Worm (Caenorhabditis elegans) whole organism, young adult: ENCODE results near the gene srw-109.

Source experiments
- B0336.3 ChIP-seq: fragments of 200-800 bp; sonication (Bioruptor generic); IDR thresholded peaks from 2 replicates; pipeline ENCODE4 v1.3.6; 2022; ENCODE audit warnings: missing genetic modification characterization, missing compliant biosample characterization
- C06A6.2 ChIP-seq: fragments of 200-800 bp; sonication (Bioruptor generic); conservative IDR thresholded peaks from 2 replicates; pipeline ENCODE4 v1.3.6; 2022; ENCODE audit warnings: missing genetic modification characterization, missing compliant biosample characterization
- F22D6.2 ChIP-seq: sonication (generic microtip); optimal IDR thresholded peaks from 2 replicates; lab custom pipeline; 2016; ENCODE audit warnings: mild to moderate bottlenecking, missing genetic modification characterization, missing compliant biosample characterization
- F23B12.7 ChIP-seq: sonication (generic microtip); optimal IDR thresholded peaks from 2 replicates; lab custom pipeline; 2017; ENCODE audit warnings: missing genetic modification characterization, mild to moderate bottlenecking, missing compliant biosample characterization, antibody characterized with exemption, moderate library complexity; ENCODE audit not compliant: insufficient read depth
- F33H1.4 ChIP-seq: fragments of 200-800 bp; sonication (Bioruptor generic); IDR thresholded peaks from 2 replicates; pipeline ENCODE4 v1.3.6; 2022; ENCODE audit warnings: missing genetic modification reagents, missing genetic modification characterization, missing compliant biosample characterization
- F37B4.10 ChIP-seq: fragments of 200-800 bp; sonication (Bioruptor generic); IDR thresholded peaks from 2 replicates; pipeline ENCODE4 v1.3.6; 2022; ENCODE audit warnings: missing genetic modification characterization, missing compliant biosample characterization
- K12H6.12 ChIP-seq: fragments of 200-800 bp; sonication (Bioruptor generic); optimal IDR thresholded peaks from 2 replicates; lab custom pipeline; 2018; ENCODE audit warnings: mild to moderate bottlenecking, missing genetic modification characterization, missing compliant biosample characterization
- T07F8.4 ChIP-seq: sonication (generic microtip); optimal IDR thresholded peaks from 2 replicates; lab custom pipeline; 2016; ENCODE audit warnings: mild to moderate bottlenecking, missing genetic modification characterization, moderate library complexity, missing compliant biosample characterization
- T26A5.8 ChIP-seq: sonication (generic microtip); optimal IDR thresholded peaks from 2 replicates; lab custom pipeline; 2016; ENCODE audit warnings: missing genetic modification characterization, missing compliant biosample characterization
- Y79H2A.3 ChIP-seq: fragments of 200-800 bp; sonication (Bioruptor generic); conservative IDR thresholded peaks from 2 replicates; pipeline ENCODE4 v1.3.6; 2022; ENCODE audit warnings: missing genetic modification reagents, missing genetic modification characterization, missing compliant biosample characterization
- attf-5 ChIP-seq: fragments of 200-800 bp; sonication (Bioruptor generic); optimal IDR thresholded peaks from 2 replicates; lab custom pipeline; 2018; ENCODE audit warnings: mild to moderate bottlenecking, missing genetic modification characterization, missing compliant biosample characterization
- cebp-1 ChIP-seq, 2 experiments: fragments of 200-800 bp in 1 of 2; sonication (Bioruptor generic) in 1 of 2; sonication (generic microtip) in 1 of 2; IDR thresholded peaks in 1 of 2; optimal IDR thresholded peaks in 1 of 2; 2 replicates each; pipeline versions ENCODE4 v1.3.6 to Lab custom; 2017 to 2022; ENCODE audit warnings: missing compliant biosample characterization in 2 of 2, missing genetic modification characterization in 2 of 2, mild to moderate bottlenecking in 1 of 2, missing genetic modification reagents in 1 of 2, moderate library complexity in 1 of 2
- ceh-27 ChIP-seq: fragments of 200-800 bp; sonication (Bioruptor generic); optimal IDR thresholded peaks from 2 replicates; lab custom pipeline; 2018; ENCODE audit warnings: mild to moderate bottlenecking, missing genetic modification characterization, moderate library complexity, missing compliant biosample characterization
- dpff-1 ChIP-seq: sonication (generic microtip); optimal IDR thresholded peaks from 2 replicates; lab custom pipeline; 2017; ENCODE audit warnings: mild to moderate bottlenecking, missing genetic modification characterization, missing compliant biosample characterization
- egl-18 ChIP-seq: fragments of 200-800 bp; sonication (Bioruptor generic); IDR thresholded peaks from 2 replicates; pipeline ENCODE4 v1.3.6; 2022; ENCODE audit warnings: missing genetic modification reagents, missing genetic modification characterization, missing compliant biosample characterization
- fkh-3 ChIP-seq: sonication (generic microtip); optimal IDR thresholded peaks from 2 replicates; lab custom pipeline; 2016; ENCODE audit warnings: mild to moderate bottlenecking, missing genetic modification characterization, missing compliant biosample characterization
- him-1 ChIP-seq: sonication (generic microtip); optimal IDR thresholded peaks from 2 replicates; lab custom pipeline; 2016; ENCODE audit warnings: missing genotype, missing genetic modification reagents, missing genetic modification characterization, missing compliant biosample characterization
- hmg-1.2 ChIP-seq: fragments of 200-800 bp; sonication (Bioruptor generic); IDR thresholded peaks from 2 replicates; pipeline ENCODE4 v1.3.6; 2022; ENCODE audit warnings: missing genetic modification reagents, missing genetic modification characterization, missing compliant biosample characterization
- hmg-20 ChIP-seq: fragments of 200-800 bp; sonication (Bioruptor generic); IDR thresholded peaks from 2 replicates; pipeline ENCODE4 v1.3.6; 2022; ENCODE audit warnings: missing genetic modification reagents, missing genetic modification characterization, missing compliant biosample characterization
- lir-1 ChIP-seq: fragments of 200-800 bp; sonication (Bioruptor generic); conservative IDR thresholded peaks from 2 replicates; pipeline ENCODE4 v1.3.6; 2022; ENCODE audit warnings: missing genetic modification reagents, missing genetic modification characterization, missing compliant biosample characterization
- madf-10 ChIP-seq: sonication (generic microtip); optimal IDR thresholded peaks from 2 replicates; lab custom pipeline; 2016; ENCODE audit warnings: mild to moderate bottlenecking, missing genetic modification characterization, missing compliant biosample characterization
- madf-6 ChIP-seq: fragments of 200-800 bp; sonication (Bioruptor generic); IDR thresholded peaks from 2 replicates; pipeline ENCODE4 v1.3.6; 2022; ENCODE audit warnings: missing genetic modification reagents, missing genetic modification characterization, missing compliant biosample characterization
- mcd-1 ChIP-seq: fragments of 200-800 bp; sonication (Bioruptor generic); IDR thresholded peaks from 2 replicates; pipeline ENCODE4 v1.3.6; 2022; ENCODE audit warnings: missing genetic modification reagents, missing genetic modification characterization, missing compliant biosample characterization
- nhr-120 ChIP-seq: fragments of 200-800 bp; sonication (Bioruptor generic); IDR thresholded peaks from 2 replicates; pipeline ENCODE4 v1.3.6; 2022; ENCODE audit warnings: missing genetic modification characterization, missing compliant biosample characterization
- nhr-80 ChIP-seq: sonication (generic microtip); optimal IDR thresholded peaks from 2 replicates; lab custom pipeline; 2016; ENCODE audit warnings: missing genetic modification characterization, missing compliant biosample characterization
- pha-4 ChIP-seq: fragments of 150-350 bp; sonication (generic microtip); optimal IDR thresholded peaks from 2 replicates; lab custom pipeline; 2014; ENCODE audit warnings: missing biosample characterization, missing genetic modification reagents, missing genetic modification characterization
- snpc-4 ChIP-seq, 5 experiments: fragments of 150-350 bp in 1 of 5; sonication (generic microtip) in 4 of 5; optimal IDR thresholded peaks; 2 replicates each; lab custom pipeline; 2014 to 2018; ENCODE audit warnings: missing genetic modification characterization in 5 of 5, missing biosample characterization in 3 of 5, antibody characterized with exemption in 2 of 5, mild to moderate bottlenecking in 2 of 5, missing compliant biosample characterization in 2 of 5, missing genotype in 2 of 5, moderate library complexity in 2 of 5, missing genetic modification reagents in 1 of 5
- sptf-2 ChIP-seq: fragments of 200-800 bp; sonication (Bioruptor generic); optimal IDR thresholded peaks from 2 replicates; lab custom pipeline; 2018; ENCODE audit warnings: mild to moderate bottlenecking, missing genetic modification characterization, missing compliant biosample characterization
- zim-3 ChIP-seq: sonication (generic microtip); optimal IDR thresholded peaks from 2 replicates; lab custom pipeline; 2017; ENCODE audit warnings: mild to moderate bottlenecking, missing genetic modification characterization, moderate library complexity, missing compliant biosample characterization
- ztf-26 ChIP-seq: sonication (generic microtip); optimal IDR thresholded peaks from 2 replicates; lab custom pipeline; 2017; ENCODE audit warnings: missing genetic modification characterization, missing compliant biosample characterization
- ztf-3 ChIP-seq: fragments of 200-800 bp; sonication (Bioruptor generic); optimal IDR thresholded peaks from 2 replicates; lab custom pipeline; 2018; ENCODE audit warnings: mild to moderate bottlenecking, missing genetic modification characterization, missing compliant biosample characterization
- ztf-6 ChIP-seq: fragments of 200-800 bp; sonication (Bioruptor generic); IDR thresholded peaks from 2 replicates; pipeline ENCODE4 v1.3.6; 2022; ENCODE audit warnings: missing genetic modification reagents, missing genetic modification characterization, missing compliant biosample characterization

Gene srw-109

ce11 chrV:635630-636029, 26.9 kb upstream of the srw-109 start (continued):
- TF ChIP-seq madf-6 (GFP tag; lab: Robert Waterston, UW) (no peak), T07F8.4 (tag; lab: Kevin White, UChicago) (no peak), cebp-1 (GFP tag; IDR thresholded peaks at IDR 0.05; lab: Robert Waterston, UW) (peak; percentile 36; the same call in 1 of the 2 replicates), cebp-1 (tag; optimal IDR thresholded peaks at IDR 0.05; lab: Kevin White, UChicago) (peak; percentile 45), egl-18 (GFP tag; lab: Robert Waterston, UW) (no peak), him-1 (tag; lab: Kevin White, UChicago) (no peak), nhr-80 (peak; percentile 88), C06A6.2 (GFP tag; lab: Robert Waterston, UW) (no peak), fkh-3 (tag; lab: Kevin White, UChicago) (no peak), snpc-4 (GFP tag; optimal IDR thresholded peaks at IDR 0.05; lab: Kevin White, UChicago) (no peak), snpc-4 (tag; optimal IDR thresholded peaks at IDR 0.05; lab: Kevin White, UChicago) (peak; percentile 66 to 91 (median 82))
- TF ChIP-seq, all 124 proteins: peak for 7

DNA sequence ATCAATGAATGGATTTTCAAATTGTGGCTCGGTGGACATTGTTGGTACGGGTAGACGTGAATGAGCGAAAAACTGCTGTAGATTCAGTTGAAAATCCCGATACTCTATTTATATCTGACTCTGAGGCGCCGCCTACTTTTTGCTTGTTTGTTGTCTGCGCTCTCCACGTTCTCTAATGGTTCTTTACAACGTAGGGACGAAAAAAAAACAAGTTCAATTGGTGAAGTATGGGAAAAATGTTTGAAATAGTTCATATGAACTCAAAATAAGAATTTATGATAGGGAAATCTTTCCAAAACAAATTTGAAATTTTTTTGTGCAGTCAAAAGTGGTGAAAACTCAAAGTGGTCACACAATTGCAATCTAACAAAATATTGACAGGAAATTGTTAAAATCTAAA, 26.1 kb upstream of the srw-109 start, which contains the start of gene F48G7.10:
Gene F48G7.10, minus strand, starts transcription at position 101 of the 400 bp plus-strand sequence.
- no peak for TF ChIP-seq F23B12.7 (tag; lab: Kevin White, UChicago)
- TF ChIP-seq T26A5.8 (tag; lab: Kevin White, UChicago), result no peak
- TF ChIP-seq B0336.3 (GFP tag; lab: Robert Waterston, UW), result no peak
- TF ChIP-seq ztf-3, result no peak

ce11 chrV:631832-632231, 23.1 kb upstream of the srw-109 start:
- TF ChIP-seq Y79H2A.3 (no peak), zim-3 (no peak), ceh-27 (no peak), hmg-20 (no peak), nhr-120 (GFP tag; lab: Robert Waterston, UW) (no peak), F33H1.4 (GFP tag; lab: Robert Waterston, UW) (no peak), F37B4.10 (no peak)

ce11 chrV:628527-628926, 19.8 kb upstream of the srw-109 start, which contains the start of gene F48G7.9:
F48G7.9 (minus strand) TSS chrV:628627.
- TF ChIP-seq sptf-2 (no peak), B0336.3 (GFP tag; lab: Robert Waterston, UW) (no peak), mcd-1 (no peak), ztf-6 (no peak), attf-5 (GFP tag; lab: Kevin White, UChicago) (no peak)

DNA sequence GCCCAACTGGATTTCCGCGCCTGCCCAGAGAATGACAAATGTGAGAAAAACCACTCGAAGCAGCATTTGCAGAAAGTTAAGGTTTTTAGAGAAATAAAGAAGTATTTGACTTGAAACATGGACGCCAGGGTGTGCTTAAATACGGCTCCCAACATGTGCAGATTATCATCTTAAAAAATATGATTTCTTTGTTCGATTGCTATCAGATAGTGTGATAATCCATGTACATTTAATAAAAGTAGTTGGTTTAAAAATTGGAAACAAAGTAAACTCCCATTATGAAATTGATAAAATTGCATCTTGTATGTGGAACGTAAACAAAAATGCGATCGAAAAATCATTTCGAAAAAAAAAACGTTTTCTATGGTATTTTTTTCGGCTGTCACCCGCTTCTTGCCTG, 18.8 kb upstream of the srw-109 start, which contains the start of gene F48G7.8:
Gene F48G7.8, minus strand, starts transcription at position 101 of the 400 bp plus-strand sequence.
- TF ChIP-seq F22D6.2 (tag; lab: Kevin White, UChicago), result no peak
- TF ChIP-seq madf-10, result no peak
- no peak for TF ChIP-seq K12H6.12 (tag; lab: Kevin White, UChicago)
- no peak for TF ChIP-seq attf-5 (GFP tag; lab: Kevin White, UChicago)
- no peak for TF ChIP-seq ceh-27
- no peak for TF ChIP-seq ztf-26 (tag; lab: Kevin White, UChicago)
- no peak for TF ChIP-seq pha-4 (tag; lab: Kevin White, UChicago)
- no peak for TF ChIP-seq dpff-1 (tag; lab: Kevin White, UChicago)
- TF ChIP-seq T07F8.4 (tag; lab: Kevin White, UChicago), result no peak
- TF ChIP-seq lir-1 (GFP tag; lab: Robert Waterston, UW), result no peak
- TF ChIP-seq hmg-1.2 (GFP tag; lab: Robert Waterston, UW), result no peak
